Fruit fly (Drosophila melanogaster): ENCODE results near the gene CG34124.

Gene CG34124

DNA sequence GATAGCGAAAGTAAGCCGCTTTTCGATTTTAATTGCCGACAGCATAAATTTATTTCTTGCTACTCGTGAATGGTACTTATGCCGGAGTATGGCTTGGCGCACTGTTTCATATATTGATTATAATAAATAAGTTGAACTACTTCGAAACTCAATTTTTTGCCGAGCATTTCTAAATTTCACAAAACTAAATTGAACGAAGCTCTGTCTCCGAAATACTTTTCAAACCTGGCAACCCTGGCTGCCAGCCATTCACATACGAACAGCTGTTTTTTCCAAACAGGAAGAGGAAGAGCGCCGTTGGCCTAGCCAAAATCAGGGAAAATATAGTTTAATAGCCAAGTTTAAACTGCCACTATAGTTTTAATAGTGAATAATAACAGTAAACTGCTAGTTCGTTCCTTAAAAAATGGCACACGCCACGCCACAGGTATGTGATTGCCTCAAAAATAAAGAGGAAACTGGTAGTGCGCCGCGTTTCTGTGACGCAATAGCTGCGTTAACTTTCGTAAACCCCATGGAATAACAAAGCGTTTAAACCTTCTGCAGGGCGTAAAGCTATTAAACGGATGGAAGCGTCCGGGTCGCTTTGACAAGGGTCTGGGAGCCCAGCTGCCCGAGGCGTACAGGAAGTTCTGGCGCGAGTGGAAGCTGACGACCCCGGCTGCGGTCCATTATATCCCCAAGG, 15.7 kb downstream of the CG34124 start, which contains the start of gene mRpL28 (continued):
- peak; percentile 14 for TF ChIP-seq BtbVII (GFP tag; optimal IDR thresholded peaks at IDR 0.05)
- peak; percentile 72; the same call in 1 of the 2 replicates for TF ChIP-seq CG13287 (GFP tag; IDR thresholded peaks at IDR 0.05; ENCODE audit: partially characterized antibody)
- TF ChIP-seq da (GFP tag; optimal IDR thresholded peaks at IDR 0.05), result no peak
- TF ChIP-seq eyg (GFP tag; optimal IDR thresholded peaks at IDR 0.05), result no peak
- TF ChIP-seq seq (GFP tag; IDR thresholded peaks at IDR 0.05), result no peak
- TF ChIP-seq Atf-2 (GFP tag; optimal IDR thresholded peaks at IDR 0.05), result no peak
- TF ChIP-seq CG6175 (GFP tag; IDR thresholded peaks at IDR 0.05), result no peak
- no peak for TF ChIP-seq NC2α (GFP tag; optimal IDR thresholded peaks at IDR 0.05)
- TF ChIP-seq crp (GFP tag; optimal IDR thresholded peaks at IDR 0.05), result peak; percentile 55 to 95
- TF ChIP-seq CG2875 (GFP tag; optimal IDR thresholded peaks at IDR 0.05), result no peak
- TF ChIP-seq dan (GFP tag; IDR thresholded peaks at IDR 0.05), result no peak
- TF ChIP-seq oc (tag; optimal IDR thresholded peaks at IDR 0.05), result no peak
- no peak for TF ChIP-seq kay (GFP tag; optimal IDR thresholded peaks at IDR 0.05)
- TF ChIP-seq Nf-YA (GFP tag; IDR thresholded peaks at IDR 0.05), result no peak
- TF ChIP-seq CG16779 (GFP tag; IDR thresholded peaks at IDR 0.05), result no peak
- peak; percentile 11 for TF ChIP-seq Dp (GFP tag; optimal IDR thresholded peaks at IDR 0.05)
- TF ChIP-seq nau (GFP tag; optimal IDR thresholded peaks at IDR 0.05), result no peak
- TF ChIP-seq CG4617 (GFP tag; optimal IDR thresholded peaks at IDR 0.05; ENCODE audit: borderline replicate concordance), result peak; percentile 54
- no peak for TF ChIP-seq ind (GFP tag; optimal IDR thresholded peaks at IDR 0.05)
- TF ChIP-seq ewg (GFP tag; optimal IDR thresholded peaks at IDR 0.05), result no peak
- TF ChIP-seq CG6765 (GFP tag; optimal IDR thresholded peaks at IDR 0.05), result no peak
- TF ChIP-seq Trl (optimal IDR thresholded peaks at IDR 0.05), result no peak
- peak; percentile 15 for TF ChIP-seq Trl (GFP tag; optimal IDR thresholded peaks at IDR 0.05)
- peak; percentile 74 for TF ChIP-seq row (GFP tag; IDR thresholded peaks at IDR 0.05)
- no peak for TF ChIP-seq fd102C (GFP tag; optimal IDR thresholded peaks at IDR 0.05)
- 0 out of 3 replicates have a peak, but pooled peaks have one; percentile 56 for TF ChIP-seq ci (GFP tag; IDR thresholded peaks at IDR 0.05)
- TF ChIP-seq CG14014 (GFP tag; IDR thresholded peaks at IDR 0.05), result no peak
- no peak for TF ChIP-seq Hsf (GFP tag; optimal IDR thresholded peaks at IDR 0.05)
- TF ChIP-seq tna (GFP tag; IDR thresholded peaks at IDR 0.05; ENCODE audit: partially characterized antibody), result no peak
- no peak for TF ChIP-seq CG9609 (GFP tag; optimal IDR thresholded peaks at IDR 0.05)
- TF ChIP-seq H2.0 (GFP tag; IDR thresholded peaks at IDR 0.05), result no peak
- no peak for TF ChIP-seq Taf1 (GFP tag; IDR thresholded peaks at IDR 0.05)
- no peak for TF ChIP-seq CG14441 (GFP tag; IDR thresholded peaks at IDR 0.05)
- no peak for TF ChIP-seq CG32767 (GFP tag; IDR thresholded peaks at IDR 0.05)
- no peak for TF ChIP-seq CG2678 (tag; optimal IDR thresholded peaks at IDR 0.05)
- TF ChIP-seq CG10321 (GFP tag; IDR thresholded peaks at IDR 0.05), result no peak
- peak; percentile 27 for TF ChIP-seq CHES-1-like (GFP tag; optimal IDR thresholded peaks at IDR 0.05)
- TF ChIP-seq CG2116 (GFP tag; optimal IDR thresholded peaks at IDR 0.05), result no peak
- TF ChIP-seq CG10274 (GFP tag; optimal IDR thresholded peaks at IDR 0.05), result no peak
- no peak for TF ChIP-seq HLH3B (GFP tag; IDR thresholded peaks at IDR 0.05)
- no peak for TF ChIP-seq Camta (GFP tag; optimal IDR thresholded peaks at IDR 0.05)
- TF ChIP-seq gcm2 (GFP tag; optimal IDR thresholded peaks at IDR 0.05), result no peak
- peak; percentile 3 for TF ChIP-seq CTCF (GFP tag; optimal IDR thresholded peaks at IDR 0.05)
- TF ChIP-seq CoRest (tag; optimal IDR thresholded peaks at IDR 0.05), result peak; percentile 26
- no peak for TF ChIP-seq CG11560 (tag; IDR thresholded peaks at IDR 0.05)
- TF ChIP-seq CG2199 (GFP tag; IDR thresholded peaks at IDR 0.05), result no peak
- no peak for TF ChIP-seq CG7839 (tag; optimal IDR thresholded peaks at IDR 0.05)
- no peak for TF ChIP-seq Max (GFP tag; optimal IDR thresholded peaks at IDR 0.05)
- no peak for TF ChIP-seq CG43689 (GFP tag; IDR thresholded peaks at IDR 0.05)
- TF ChIP-seq Doc3 (GFP tag; IDR thresholded peaks at IDR 0.05; ENCODE audit: partially characterized antibody), result peak; percentile 21; the same call in 1 of the 3 replicates
- no peak for TF ChIP-seq sob (GFP tag; IDR thresholded peaks at IDR 0.05)
- no peak for TF ChIP-seq CG14860 (GFP tag; IDR thresholded peaks at IDR 0.05; ENCODE audit: partially characterized antibody)

Data from whole organism, embryonic.